Fruit fly (Drosophila melanogaster) whole organism, adult: ENCODE data around the gene CG12479.

Experiments used
- CG11617 ChIP-seq: fragments of 200-800 bp; sonication (Bioruptor generic); optimal IDR thresholded peaks from 2 replicates; lab custom pipeline; 2017; ENCODE audit warnings: mild to moderate bottlenecking, missing biosample characterization, missing genetic modification reagents, missing genetic modification characterization
- CG12768 ChIP-seq: fragments of 200-800 bp; sonication (Bioruptor generic); optimal IDR thresholded peaks from 2 replicates; lab custom pipeline; 2017; ENCODE audit warnings: missing biosample characterization, missing genetic modification characterization, mild to moderate bottlenecking, moderate library complexity, missing genetic modification reagents
- CG14711 ChIP-seq: fragments of 200-800 bp; sonication (Bioruptor generic); optimal IDR thresholded peaks from 2 replicates; lab custom pipeline; 2018; ENCODE audit warnings: missing biosample characterization, mild to moderate bottlenecking, missing genetic modification characterization, moderate library complexity
- CG1620 ChIP-seq: fragments of 200-800 bp; sonication (Bioruptor generic); optimal IDR thresholded peaks from 2 replicates; lab custom pipeline; 2016; ENCODE audit warnings: missing biosample characterization, missing genetic modification characterization
- CG33017 ChIP-seq: fragments of 200-800 bp; sonication (Bioruptor generic); optimal IDR thresholded peaks from 2 replicates; lab custom pipeline; 2018; ENCODE audit warnings: missing biosample characterization, mild to moderate bottlenecking, missing genetic modification characterization, moderate library complexity
- CG5204 ChIP-seq: fragments of 200-800 bp; sonication (Bioruptor generic); optimal IDR thresholded peaks from 2 replicates; lab custom pipeline; 2016; ENCODE audit warnings: missing biosample characterization, missing genetic modification characterization
- CG7045 ChIP-seq: fragments of 200-800 bp; sonication (Bioruptor generic); optimal IDR thresholded peaks from 2 replicates; lab custom pipeline; 2017; ENCODE audit warnings: missing biosample characterization, mild to moderate bottlenecking, missing genetic modification characterization
- CG7101 ChIP-seq: fragments of 200-800 bp; sonication (Bioruptor generic); optimal IDR thresholded peaks from 2 replicates; lab custom pipeline; 2018; ENCODE audit warnings: missing biosample characterization, mild to moderate bottlenecking, missing genetic modification characterization, moderate library complexity
- Clk ChIP-seq: fragments of 200-800 bp; sonication (Bioruptor generic); optimal IDR thresholded peaks from 2 replicates; lab custom pipeline; 2017; ENCODE audit warnings: missing biosample characterization, missing genetic modification characterization
- Crg-1 ChIP-seq: fragments of 200-800 bp; sonication (Bioruptor generic); optimal IDR thresholded peaks from 2 replicates; lab custom pipeline; 2016; ENCODE audit warnings: missing biosample characterization, missing genetic modification characterization
- Hr96 ChIP-seq: fragments of 200-800 bp; sonication (Bioruptor generic); optimal IDR thresholded peaks from 2 replicates; lab custom pipeline; 2016; ENCODE audit warnings: missing biosample characterization, missing genetic modification characterization
- Mnt ChIP-seq: fragments of 200-800 bp; sonication (Bioruptor generic); optimal IDR thresholded peaks from 2 replicates; lab custom pipeline; 2016; ENCODE audit warnings: missing biosample characterization, mild to moderate bottlenecking, missing genetic modification characterization
- bab1 ChIP-seq: fragments of 200-800 bp; sonication (Bioruptor generic); optimal IDR thresholded peaks from 3 replicates; lab custom pipeline; 2019; ENCODE audit warnings: missing biosample characterization, mild to moderate bottlenecking, missing genetic modification characterization, moderate library complexity
- cic ChIP-seq: fragments of 200-800 bp; sonication (Bioruptor generic); optimal IDR thresholded peaks from 2 replicates; lab custom pipeline; 2017; ENCODE audit warnings: missing biosample characterization, mild to moderate bottlenecking, missing genetic modification characterization, moderate library complexity
- cnc ChIP-seq, 2 experiments: fragments of >200 bp; optimal IDR thresholded peaks; 2 replicates each; lab custom pipeline; 2017
- kay ChIP-seq: fragments of 200-800 bp; sonication (Bioruptor generic); peaks from one replicate; lab custom pipeline; 2016; ENCODE audit warnings: missing biosample characterization, missing genetic modification characterization, borderline replicate concordance
- ovo ChIP-seq: fragments of 200-800 bp; sonication (Bioruptor generic); optimal IDR thresholded peaks from 2 replicates; lab custom pipeline; 2016; ENCODE audit warnings: missing biosample characterization, missing genetic modification characterization
- pad ChIP-seq: fragments of 200-800 bp; sonication (Bioruptor generic); optimal IDR thresholded peaks from 3 replicates; lab custom pipeline; 2017; ENCODE audit warnings: missing biosample characterization, missing genetic modification characterization, mild to moderate bottlenecking, moderate library complexity, missing genetic modification reagents
- tj ChIP-seq: fragments of 200-800 bp; sonication (Bioruptor generic); optimal IDR thresholded peaks from 3 replicates; lab custom pipeline; 2017; ENCODE audit warnings: missing biosample characterization, mild to moderate bottlenecking, missing genetic modification characterization, moderate library complexity
- toe ChIP-seq: fragments of 200-800 bp; sonication (Bioruptor generic); optimal IDR thresholded peaks from 2 replicates; lab custom pipeline; 2016; ENCODE audit warnings: missing biosample characterization, missing genetic modification characterization

Gene CG12479

DNA sequence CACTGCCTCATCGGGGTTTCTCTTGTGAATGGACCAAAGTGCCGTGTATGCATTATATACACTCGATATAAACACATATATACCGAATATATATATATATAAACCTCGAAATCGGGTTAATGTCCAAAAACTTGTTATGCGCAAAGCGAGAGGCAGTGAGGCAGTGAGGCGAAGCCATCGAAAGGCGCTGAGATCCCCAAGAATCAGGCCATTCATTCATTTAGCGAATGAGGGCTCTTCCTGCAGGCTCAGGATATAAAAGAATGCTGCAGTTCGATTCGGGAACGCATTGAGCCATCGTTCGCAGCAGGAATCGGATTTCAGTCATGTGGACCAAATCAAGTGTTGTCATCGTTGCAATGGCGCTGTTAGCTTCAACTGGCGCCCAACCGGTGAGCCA lies 35.1 kb upstream of the CG12479 start, which contains the start of gene CG12481:
Gene CG12481 (plus strand): TSS at position 301 of the 400 bp plus-strand sequence.
- no peak for TF ChIP-seq CG5204
- TF ChIP-seq toe = no peak
- TF ChIP-seq CG12768 = no peak
- TF ChIP-seq CG7045 (GFP tag; lab: Kevin White, UChicago) = no peak
- no peak for TF ChIP-seq tj (GFP tag; lab: Kevin White, UChicago)
- TF ChIP-seq ovo (GFP tag; lab: Kevin White, UChicago) = no peak
- TF ChIP-seq Crg-1 (GFP tag; lab: Kevin White, UChicago) = no peak
- TF ChIP-seq CG33017 = no peak

DNA sequence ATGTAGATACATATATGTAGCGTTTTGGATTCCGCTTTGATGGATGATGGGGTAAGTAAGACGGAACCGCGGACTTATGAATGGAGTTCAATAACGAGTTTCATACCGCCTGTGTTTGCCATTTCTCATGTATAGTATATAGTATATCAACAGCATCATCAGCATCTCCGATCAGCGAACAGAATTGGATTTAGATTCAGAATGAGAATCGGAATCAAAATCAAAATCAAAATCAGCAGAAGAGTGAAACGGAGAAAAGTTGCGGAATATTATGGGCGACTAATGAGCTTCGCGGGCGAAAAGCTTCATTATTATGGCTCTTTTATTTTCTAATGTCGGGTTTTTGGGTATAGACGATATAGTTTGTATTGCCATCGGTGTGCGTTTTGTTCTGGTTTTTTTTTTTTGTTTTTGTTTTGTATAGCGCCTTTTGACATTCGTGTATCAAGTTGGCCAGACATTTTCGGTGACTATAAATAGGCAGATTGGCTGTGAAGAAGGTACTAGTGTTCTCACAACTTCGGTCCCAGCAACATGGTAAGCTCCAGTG lies 32.3 kb upstream of the CG12479 start, which contains the start of gene CG32603:
Gene CG32603 (plus strand): TSS at position 500 of the 550 bp plus-strand sequence.
- TF ChIP-seq CG1620 (GFP tag; lab: Kevin White, UChicago) (no peak), Crg-1 (GFP tag; lab: Kevin White, UChicago) (no peak), CG7045 (GFP tag; lab: Kevin White, UChicago) (no peak), cic (GFP tag; lab: Kevin White, UChicago) (no peak), CG12768 (no peak), CG7101 (tag; lab: Kevin White, UChicago) (no peak)

DNA sequence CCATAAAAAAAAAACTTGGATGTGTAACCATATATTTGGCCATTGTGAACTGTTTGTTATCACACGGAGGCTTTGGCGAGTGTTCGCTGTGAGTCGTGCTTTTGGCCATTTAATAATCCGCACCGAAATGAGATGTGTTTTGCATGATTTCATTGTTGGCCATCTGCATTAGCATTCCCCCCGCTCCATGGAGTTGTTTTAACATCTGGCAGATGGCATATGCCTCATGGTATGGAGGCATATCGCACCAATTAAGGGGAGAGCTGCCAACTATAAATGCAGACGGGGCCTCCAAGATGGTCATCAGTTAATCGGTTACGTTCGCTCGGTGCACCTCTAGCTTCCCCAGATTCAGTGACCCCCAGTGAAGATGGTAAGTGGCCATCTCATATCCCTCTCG lies 28.9 kb upstream of the CG12479 start, which contains the start of gene CG11584:
Gene CG11584 (plus strand): TSS at position 301 of the 400 bp plus-strand sequence.
- TF ChIP-seq kay (GFP tag; lab: Kevin White, UChicago) (no peak), toe (no peak), CG5204 (no peak), CG7101 (tag; lab: Kevin White, UChicago) (no peak), cnc (optimal IDR thresholded peaks at IDR 0.05; lab: Kevin White, UChicago) (no peak), Clk (no peak), CG7045 (GFP tag; lab: Kevin White, UChicago) (no peak), tj (GFP tag; lab: Kevin White, UChicago) (no peak), Mnt (GFP tag; lab: Kevin White, UChicago) (no peak), CG14711 (tag; lab: Kevin White, UChicago) (no peak)

DNA sequence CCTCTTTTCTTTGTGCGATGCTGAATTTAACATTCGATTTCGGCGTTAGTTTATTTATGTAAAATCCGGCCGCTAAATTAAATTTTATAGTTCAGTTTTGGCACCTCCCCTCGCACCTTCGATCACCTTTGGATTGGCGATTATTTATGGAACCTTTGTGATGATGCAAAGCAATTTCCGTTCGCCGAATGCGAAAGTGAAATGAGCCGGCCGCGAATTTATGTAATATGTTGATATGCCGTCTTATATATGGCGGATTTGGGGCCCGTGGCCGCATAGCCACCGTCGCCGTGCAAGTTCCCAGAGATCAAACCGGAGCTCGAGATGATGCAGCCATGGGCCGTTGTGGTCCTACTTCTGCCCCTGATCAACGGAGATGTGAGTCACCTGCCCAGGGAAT lies 24.8 kb upstream of the CG12479 start, which contains the start of gene CG11581:
Gene CG11581 (plus strand): TSS at position 301 of the 400 bp plus-strand sequence.
- TF ChIP-seq pad (GFP tag; lab: Kevin White, UChicago) (no peak), bab1 (no peak), toe (no peak), cic (GFP tag; lab: Kevin White, UChicago) (no peak), CG1620 (GFP tag; lab: Kevin White, UChicago) (no peak), ovo (GFP tag; lab: Kevin White, UChicago) (no peak), Clk (no peak)

DNA sequence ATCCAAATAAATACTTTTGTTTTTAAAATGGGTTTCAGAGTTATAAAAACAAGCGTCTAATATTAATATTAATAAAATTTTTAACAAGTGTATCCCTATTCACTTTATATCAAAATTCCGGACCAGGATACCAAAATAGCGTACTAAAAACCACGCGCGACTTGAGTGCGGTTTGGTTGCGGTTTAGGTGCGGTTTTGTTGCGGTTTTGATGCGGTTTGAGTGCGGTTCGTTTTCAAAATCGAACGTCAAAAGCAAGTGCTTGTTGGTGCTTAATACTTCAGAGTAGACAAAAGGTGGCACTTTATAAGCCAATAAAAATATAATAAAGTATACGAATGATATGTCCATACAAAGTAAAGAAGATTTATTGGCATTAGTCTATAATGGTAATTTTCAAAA lies 23.9 kb upstream of the CG12479 start:
- TF ChIP-seq bab1 = no peak
- TF ChIP-seq tj (GFP tag; lab: Kevin White, UChicago) = no peak
- no peak for TF ChIP-seq Crg-1 (GFP tag; lab: Kevin White, UChicago)
- TF ChIP-seq cic (GFP tag; lab: Kevin White, UChicago) = no peak
- TF ChIP-seq Mnt (GFP tag; lab: Kevin White, UChicago) = no peak
- no peak for TF ChIP-seq CG7045 (GFP tag; lab: Kevin White, UChicago)
- no peak for TF ChIP-seq cnc (optimal IDR thresholded peaks at IDR 0.05; lab: Kevin White, UChicago)
- TF ChIP-seq toe = no peak
- no peak for TF ChIP-seq Hr96 (GFP tag; lab: Kevin White, UChicago)
- TF ChIP-seq CG12768 = no peak
- no peak for TF ChIP-seq CG14711 (tag; lab: Kevin White, UChicago)

DNA sequence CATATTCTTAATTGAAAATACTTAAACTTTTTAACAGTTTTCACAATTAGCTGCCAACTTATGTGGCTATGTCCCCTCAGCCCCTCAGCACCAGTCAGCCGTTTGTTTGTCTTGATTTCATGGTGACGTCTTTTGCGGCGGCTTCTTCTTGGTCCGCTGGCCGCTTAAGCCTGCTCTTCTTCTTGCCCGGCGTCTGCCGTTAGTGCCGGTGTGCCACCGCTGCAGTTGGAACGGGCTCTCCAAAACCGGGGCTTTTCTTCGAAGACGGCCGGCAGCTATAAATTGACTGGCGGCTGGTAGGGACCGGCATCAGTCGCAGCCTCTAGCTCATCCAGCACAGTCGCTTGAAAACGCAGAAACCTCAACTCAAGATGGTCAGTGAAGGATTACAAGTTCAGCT lies 22.6 kb upstream of the CG12479 start, which contains the start of gene CG1368:
Gene CG1368 (plus strand): TSS at position 301 of the 400 bp plus-strand sequence.
- TF ChIP-seq CG11617 (no peak), CG12768 (no peak), Clk (no peak), Mnt (GFP tag; lab: Kevin White, UChicago) (no peak), pad (GFP tag; lab: Kevin White, UChicago) (no peak), CG1620 (GFP tag; lab: Kevin White, UChicago) (no peak), Hr96 (GFP tag; lab: Kevin White, UChicago) (no peak), tj (GFP tag; lab: Kevin White, UChicago) (no peak), ovo (GFP tag; lab: Kevin White, UChicago) (no peak), bab1 (no peak), cnc (optimal IDR thresholded peaks at IDR 0.05; lab: Kevin White, UChicago) (no peak), CG14711 (tag; lab: Kevin White, UChicago) (no peak), CG7045 (GFP tag; lab: Kevin White, UChicago) (no peak), kay (GFP tag; lab: Kevin White, UChicago) (no peak), CG5204 (no peak)

DNA sequence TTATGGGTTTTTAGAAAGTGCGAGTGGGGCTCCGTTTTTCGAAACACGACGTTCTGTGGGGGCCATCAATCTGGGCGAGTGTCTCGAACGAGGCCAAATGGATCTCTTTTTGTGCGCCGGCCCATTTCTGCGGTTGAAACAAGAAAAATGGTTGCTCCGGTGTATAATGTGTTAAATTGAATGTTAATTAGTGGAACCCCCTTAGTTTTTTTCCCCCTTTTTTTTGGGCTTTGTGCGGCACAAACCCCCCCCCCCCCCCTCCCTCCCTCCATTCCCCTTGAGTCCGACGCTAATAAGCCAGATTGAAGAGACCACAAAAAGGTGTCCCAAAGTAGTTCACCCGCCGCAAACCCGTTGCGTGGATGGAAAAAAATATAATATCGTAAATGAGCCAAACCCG lies 21.8 kb upstream of the CG12479 start:
- TF ChIP-seq Hr96 (GFP tag; lab: Kevin White, UChicago) = no peak
- TF ChIP-seq pad (GFP tag; lab: Kevin White, UChicago) = no peak
